Worm (Caenorhabditis elegans) whole organism, L4 larva: Measurements from ENCODE around the gene C12D8.21.

Source experiments
- F26F4.8 ChIP-seq: fragments of 200-800 bp; sonication (Bioruptor generic); conservative IDR thresholded peaks from 2 replicates; pipeline ENCODE4 v1.3.6; 2022; ENCODE audit warnings: missing genetic modification characterization, missing compliant biosample characterization
- R02D3.7 ChIP-seq: fragments of 150-350 bp; sonication (generic microtip); optimal IDR thresholded peaks from 3 replicates; lab custom pipeline; 2014; ENCODE audit warnings: missing biosample characterization, missing genetic modification characterization
- ces-1 ChIP-seq: fragments of 150-350 bp; sonication (generic microtip); optimal IDR thresholded peaks from 4 replicates; lab custom pipeline; 2014; ENCODE audit warnings: missing biosample characterization, missing genetic modification reagents, missing genetic modification characterization
- lin-13 ChIP-seq: fragments of 150-350 bp; optimal IDR thresholded peaks from 2 replicates; lab custom pipeline; 2014; ENCODE audit warnings: missing biosample characterization, missing genetic modification reagents, missing genetic modification characterization
- lir-3 ChIP-seq: sonication (generic microtip); optimal IDR thresholded peaks from 2 replicates; lab custom pipeline; 2016; ENCODE audit warnings: mild to moderate bottlenecking, missing genetic modification characterization, missing compliant biosample characterization
- nhr-28 ChIP-seq: fragments of 150-350 bp; optimal IDR thresholded peaks from 2 replicates; lab custom pipeline; 2014; ENCODE audit warnings: missing biosample characterization, missing genetic modification characterization
- pqm-1 ChIP-seq: sonication (generic microtip); optimal IDR thresholded peaks from 2 replicates; lab custom pipeline; 2017; ENCODE audit warnings: missing biosample characterization, missing genetic modification characterization

DNA sequence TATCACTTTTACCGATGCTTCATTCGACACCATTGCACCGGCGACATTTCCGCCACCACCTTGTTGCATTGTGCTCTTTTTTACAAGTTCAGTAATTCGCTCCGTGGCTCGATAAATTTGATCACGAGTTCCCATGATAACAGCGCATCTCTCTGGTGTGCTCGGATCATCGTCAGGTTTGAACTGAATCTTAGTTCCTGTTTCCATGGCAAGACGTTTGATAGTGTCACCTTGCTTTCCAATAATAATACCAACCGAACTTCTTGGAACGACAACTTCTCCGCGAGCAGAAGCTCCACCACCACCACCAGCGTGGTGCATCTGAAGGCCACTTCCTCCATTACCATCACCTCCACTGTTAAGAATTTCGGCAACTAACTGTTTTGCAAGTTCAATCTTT lies 3.8 kb downstream of the C12D8.21 start:
- no peak for TF ChIP-seq F26F4.8 (GFP tag; lab: Robert Waterston, UW)
- no peak for TF ChIP-seq lir-3 (tag; lab: Kevin White, UChicago)
- TF ChIP-seq nhr-28, result no peak
- TF ChIP-seq ces-1 (GFP tag; lab: Kevin White, UChicago), result no peak
- TF ChIP-seq lin-13 (GFP tag; lab: Kevin White, UChicago), result no peak
- no peak for TF ChIP-seq R02D3.7 (tag; lab: Kevin White, UChicago)
- no peak for TF ChIP-seq pqm-1 (tag; lab: Kevin White, UChicago)
